Fruit fly (Drosophila melanogaster) S2 (cell line): ENCODE data around the gene CG6414.
"Not testable (repeated sequence)": the region's sequence is repeated elsewhere in the genome, so short reads cannot be mapped to it uniquely, and the experiment has no call there.

Source experiments
- CG8478 ChIP-seq: fragments of >200 bp; optimal IDR thresholded peaks from 2 replicates; lab custom pipeline; 2018
- CTCF ChIP-seq, 2 experiments: fragments of >200 bp; optimal IDR thresholded peaks; 2 replicates each; lab custom pipeline; 2018

The CG6414 gene

dm6 chrX:3971250-3971649 is at the start of gene CG6414:
Gene CG6414 (minus strand): TSS chrX:3971350.
- TF ChIP-seq CTCF (optimal IDR thresholded peaks at IDR 0.05; lab: Kevin White, UChicago) (no peak), CG8478 (lab: Kevin White, UChicago) (no peak)

dm6 chrX:4020159-4020558 is 49.0 kb upstream of the CG6414 start:
- TF ChIP-seq CTCF (optimal IDR thresholded peaks at IDR 0.05; lab: Kevin White, UChicago) = no peak
- TF ChIP-seq CG8478 (lab: Kevin White, UChicago) = no peak

dm6 chrX:4012844-4013243 is 41.7 kb upstream of the CG6414 start:
- no peak for TF ChIP-seq CG8478 (lab: Kevin White, UChicago)
- TF ChIP-seq CTCF (optimal IDR thresholded peaks at IDR 0.05; lab: Kevin White, UChicago) = no peak

DNA sequence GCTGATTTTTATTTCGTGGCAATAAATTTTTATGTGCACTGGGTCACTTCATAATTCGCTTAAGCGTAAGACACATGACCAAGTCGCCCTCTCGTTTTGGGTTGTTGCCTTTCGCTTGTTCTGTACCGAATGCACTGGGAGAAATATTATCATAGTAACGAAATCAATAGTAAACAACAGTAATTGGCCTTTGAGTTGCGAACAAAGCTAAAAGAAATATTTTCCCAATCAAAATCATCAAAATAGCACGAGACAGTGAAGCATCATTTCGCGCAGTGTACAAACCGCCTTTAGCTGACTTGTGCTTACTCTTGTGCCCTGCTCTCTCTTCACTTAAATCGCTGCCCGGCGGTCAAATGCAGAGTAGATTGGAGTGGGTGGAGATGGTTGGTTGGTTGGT is 39.7 kb upstream of the CG6414 start:
- TF ChIP-seq CG8478 (lab: Kevin White, UChicago) = no peak
- TF ChIP-seq CTCF (optimal IDR thresholded peaks at IDR 0.05; lab: Kevin White, UChicago) = no peak

- TF ChIP-seq CTCF (optimal IDR thresholded peaks at IDR 0.05; lab: Kevin White, UChicago) (no peak), CG8478 (lab: Kevin White, UChicago) (no peak)
Measured at dm6 chrX:4010179-4010578, 39.0 kb upstream of the CG6414 start.

DNA sequence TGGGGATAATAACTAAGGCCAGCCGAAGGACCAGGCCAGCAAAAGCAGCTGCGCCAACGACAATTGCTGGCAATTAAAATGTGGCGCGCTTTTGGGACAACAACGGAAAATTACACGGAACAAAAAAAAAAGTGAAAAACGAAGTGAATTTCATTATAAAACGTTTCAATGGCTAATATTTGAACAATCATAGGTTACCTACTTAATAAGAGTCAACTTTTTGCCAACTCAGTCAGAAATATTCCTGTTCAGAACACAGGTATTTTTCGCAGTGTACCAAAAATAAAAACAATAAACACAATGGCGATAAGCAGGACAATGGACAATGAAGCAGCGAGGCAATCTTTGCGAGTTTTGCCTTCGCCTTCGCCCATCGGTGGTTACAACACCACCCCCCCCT is 33.9 kb upstream of the CG6414 start:
- TF ChIP-seq CTCF (optimal IDR thresholded peaks at IDR 0.05; lab: Kevin White, UChicago) = no peak

DNA sequence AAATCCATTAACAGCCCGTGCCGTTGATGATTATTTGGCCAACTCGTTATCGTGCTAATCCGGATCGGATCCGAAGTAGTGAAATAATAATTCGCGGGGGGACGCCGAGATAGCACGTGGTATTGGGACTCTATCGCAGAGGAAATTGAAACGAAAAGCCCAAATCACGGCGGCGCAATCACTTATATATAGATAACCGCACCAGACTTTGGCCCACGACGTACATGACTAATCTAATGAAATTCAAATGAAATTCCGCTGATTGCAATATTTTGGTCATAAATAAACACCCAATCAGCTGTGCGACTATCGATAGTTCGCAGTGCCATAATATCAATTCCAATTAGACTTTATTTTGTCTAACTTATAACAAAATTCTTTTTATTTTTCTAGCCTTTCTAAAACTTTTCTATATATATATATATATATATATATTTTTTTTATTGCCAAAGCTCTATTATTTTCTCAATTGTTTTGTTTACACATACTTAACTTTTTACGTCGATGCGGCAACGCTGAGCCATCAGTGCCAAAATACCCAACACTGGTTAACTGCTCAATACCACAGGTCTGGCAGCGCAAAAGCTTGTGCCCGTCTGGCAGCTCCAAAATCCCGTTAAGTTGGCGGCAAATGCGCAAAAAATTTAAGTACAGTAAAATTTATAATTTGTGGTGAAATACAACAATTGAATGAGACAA is 2.7 kb downstream of the CG6414 start, which contains the start of gene CG6428:
CG6428 (minus strand) TSS at position 310 of the 699 bp plus-strand sequence.
- no peak for TF ChIP-seq CTCF (optimal IDR thresholded peaks at IDR 0.05; lab: Kevin White, UChicago)
- TF ChIP-seq CG8478 (lab: Kevin White, UChicago) = no peak

dm6 chrX:3967613-3968012 is 3.5 kb downstream of the CG6414 start:
- TF ChIP-seq CG8478 (lab: Kevin White, UChicago) (no peak), CTCF (optimal IDR thresholded peaks at IDR 0.05; lab: Kevin White, UChicago) (no peak)

DNA sequence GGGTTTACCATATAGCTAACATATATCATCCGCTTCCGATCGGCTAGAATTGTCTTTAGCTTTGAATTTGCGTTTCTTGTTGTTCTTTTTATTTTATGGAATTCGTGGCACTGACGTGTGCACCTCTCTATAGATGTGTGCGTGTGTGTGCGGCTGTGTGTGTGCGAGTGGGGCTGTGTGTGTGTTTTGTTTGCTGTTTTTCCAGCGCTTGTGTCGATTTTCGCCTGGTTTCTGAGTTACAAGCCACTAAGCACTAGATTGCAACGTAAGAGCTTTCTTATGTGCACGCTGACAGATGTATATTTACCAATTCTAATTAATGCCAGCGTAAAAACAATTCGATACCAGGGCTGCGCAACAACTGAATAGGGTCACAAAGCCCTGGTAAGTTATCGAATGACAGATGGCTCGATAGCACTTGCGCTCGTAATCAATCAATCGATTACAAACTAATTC is 6.2 kb downstream of the CG6414 start, which contains the start of gene lva:
lva (minus strand) TSS at position 363 of the 456 bp plus-strand sequence.
- TF ChIP-seq CG8478 (lab: Kevin White, UChicago) (no peak), CTCF (optimal IDR thresholded peaks at IDR 0.05; lab: Kevin White, UChicago) (no peak)

DNA sequence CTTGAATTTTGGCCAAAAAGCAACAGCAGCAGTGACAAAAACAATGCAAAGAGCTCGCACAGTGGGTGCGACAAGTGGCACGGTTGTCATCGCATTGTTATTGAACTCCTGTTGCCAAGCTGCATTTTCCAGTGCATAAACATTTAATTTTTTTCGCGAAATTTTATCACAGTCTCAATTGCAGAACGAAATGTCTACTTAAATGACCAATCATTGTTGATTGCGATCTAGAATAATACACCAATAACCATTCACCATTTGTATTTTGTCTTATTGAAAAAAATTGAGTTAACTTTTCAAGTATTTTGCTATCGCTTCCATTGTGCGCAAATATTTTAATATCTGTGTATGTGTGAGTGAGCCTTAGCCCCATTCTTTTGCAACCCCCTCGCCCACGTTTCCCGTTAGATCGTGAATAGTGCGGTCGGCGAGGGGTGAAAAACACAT is 20.9 kb downstream of the CG6414 start:
- no peak for TF ChIP-seq CTCF (optimal IDR thresholded peaks at IDR 0.05; lab: Kevin White, UChicago)
- TF ChIP-seq CG8478 (lab: Kevin White, UChicago) = no peak

- no peak for TF ChIP-seq CTCF (optimal IDR thresholded peaks at IDR 0.05; lab: Kevin White, UChicago)
- no peak for TF ChIP-seq CG8478 (lab: Kevin White, UChicago)
Measured at dm6 chrX:3949409-3950178, 21.6 kb downstream of the CG6414 start.

- TF ChIP-seq CTCF (optimal IDR thresholded peaks at IDR 0.05; lab: Kevin White, UChicago) = no peak
- TF ChIP-seq CG8478 (lab: Kevin White, UChicago) = no peak
Measured at dm6 chrX:3948889-3949288, 22.3 kb downstream of the CG6414 start, which contains the start of gene Vap33. Gene Vap33 (plus strand): TSS chrX:3948975.

DNA sequence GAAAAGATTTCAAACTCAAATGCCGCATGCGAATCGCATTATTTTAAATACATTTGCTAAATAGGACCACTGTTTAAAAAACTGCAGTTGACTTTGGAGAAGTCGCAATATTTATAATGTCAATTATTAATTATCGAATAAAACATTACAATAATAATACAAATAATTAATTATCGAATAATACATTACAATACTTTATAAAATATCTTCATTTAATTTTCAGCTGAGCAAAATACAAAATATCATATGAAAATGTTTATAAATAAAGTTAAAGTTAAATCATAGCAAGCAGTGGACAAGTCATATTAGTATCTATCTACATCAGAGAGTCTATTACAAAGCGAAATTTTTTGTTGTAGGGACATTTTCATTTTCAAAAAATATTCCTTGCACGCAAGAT is 26.4 kb downstream of the CG6414 start, which contains the start of gene Gem4c:
Gem4c (plus strand) TSS at position 301 of the 400 bp plus-strand sequence.
- TF ChIP-seq CG8478 (lab: Kevin White, UChicago); CTCF (optimal IDR thresholded peaks at IDR 0.05; lab: Kevin White, UChicago): not testable (repeated sequence)

dm6 chrX:3940547-3940946 is 30.6 kb downstream of the CG6414 start, which contains the start of gene Gem4b:
Gene Gem4b (plus strand): TSS chrX:3940847.
- not testable (repeated sequence) for TF ChIP-seq CG8478 (lab: Kevin White, UChicago); CTCF (optimal IDR thresholded peaks at IDR 0.05; lab: Kevin White, UChicago)

dm6 chrX:3936174-3936573 is 35.0 kb downstream of the CG6414 start, which contains the start of the genes CG2938 and Glos:
Gene CG2938 (minus strand): TSS chrX:3936469.
Gene Glos (plus strand): TSS chrX:3936517.
- TF ChIP-seq CTCF (optimal IDR thresholded peaks at IDR 0.05; lab: Kevin White, UChicago) = no peak
